Worm (Caenorhabditis elegans) whole organism, young adult: ENCODE data around the gene sec-5.
A peak's percentile ranks its signal among the peaks of the same experiment; 100 is the strongest.

Experiments used
- B0019.2 ChIP-seq: fragments of 200-800 bp; sonication (Bioruptor generic); conservative IDR thresholded peaks from 2 replicates; pipeline ENCODE4 v1.3.6; 2022; ENCODE audit warnings: missing genetic modification reagents, missing genetic modification characterization, missing compliant biosample characterization
- B0035.1 ChIP-seq: sonication (generic microtip); optimal IDR thresholded peaks from 2 replicates; lab custom pipeline; 2016; ENCODE audit warnings: missing genetic modification characterization, mild to moderate bottlenecking, missing compliant biosample characterization, missing genotype, missing genetic modification reagents
- B0261.1 ChIP-seq: sonication (generic microtip); optimal IDR thresholded peaks from 2 replicates; lab custom pipeline; 2016; ENCODE audit warnings: mild to moderate bottlenecking, missing genetic modification characterization, moderate library complexity, missing compliant biosample characterization
- C06A6.2 ChIP-seq: fragments of 200-800 bp; sonication (Bioruptor generic); conservative IDR thresholded peaks from 2 replicates; pipeline ENCODE4 v1.3.6; 2022; ENCODE audit warnings: missing genetic modification characterization, missing compliant biosample characterization
- F23B12.7 ChIP-seq: sonication (generic microtip); optimal IDR thresholded peaks from 2 replicates; lab custom pipeline; 2017; ENCODE audit warnings: missing genetic modification characterization, mild to moderate bottlenecking, missing compliant biosample characterization, antibody characterized with exemption, moderate library complexity; ENCODE audit not compliant: insufficient read depth
- F37B4.10 ChIP-seq: fragments of 200-800 bp; sonication (Bioruptor generic); IDR thresholded peaks from 2 replicates; pipeline ENCODE4 v1.3.6; 2022; ENCODE audit warnings: missing genetic modification characterization, missing compliant biosample characterization
- F49E8.2 ChIP-seq: sonication (generic microtip); optimal IDR thresholded peaks from 3 replicates; lab custom pipeline; 2017; ENCODE audit warnings: missing genetic modification characterization, mild to moderate bottlenecking, missing compliant biosample characterization, antibody characterized with exemption, moderate library complexity; ENCODE audit not compliant: insufficient read depth
- F55B11.4 ChIP-seq: sonication (generic microtip); optimal IDR thresholded peaks from 2 replicates; lab custom pipeline; 2016; ENCODE audit warnings: missing compliant biosample characterization, missing genetic modification characterization, borderline replicate concordance; ENCODE audit not compliant: insufficient read depth
- T07F8.4 ChIP-seq: sonication (generic microtip); optimal IDR thresholded peaks from 2 replicates; lab custom pipeline; 2016; ENCODE audit warnings: mild to moderate bottlenecking, missing genetic modification characterization, moderate library complexity, missing compliant biosample characterization
- Y67H2A.10 ChIP-seq: fragments of 200-800 bp; sonication (Bioruptor generic); conservative IDR thresholded peaks from 2 replicates; pipeline ENCODE4 v1.3.6; 2022; ENCODE audit warnings: missing genetic modification reagents, missing genetic modification characterization, missing compliant biosample characterization
- Y79H2A.3 ChIP-seq: fragments of 200-800 bp; sonication (Bioruptor generic); conservative IDR thresholded peaks from 2 replicates; pipeline ENCODE4 v1.3.6; 2022; ENCODE audit warnings: missing genetic modification reagents, missing genetic modification characterization, missing compliant biosample characterization
- aptf-2 ChIP-seq: fragments of 200-800 bp; sonication (Bioruptor generic); conservative IDR thresholded peaks from 2 replicates; pipeline ENCODE4 v1.3.6; 2022; ENCODE audit warnings: missing genetic modification reagents, missing genetic modification characterization, missing compliant biosample characterization
- athp-1 ChIP-seq: sonication (generic microtip); optimal IDR thresholded peaks from 2 replicates; lab custom pipeline; 2017; ENCODE audit warnings: mild to moderate bottlenecking, missing genetic modification characterization, missing compliant biosample characterization
- attf-3 ChIP-seq: fragments of 200-800 bp; sonication (Bioruptor generic); conservative IDR thresholded peaks from 2 replicates; pipeline ENCODE4 v1.3.6; 2022; ENCODE audit warnings: missing genetic modification reagents, missing genetic modification characterization, missing compliant biosample characterization
- ceh-100 ChIP-seq: fragments of 200-800 bp; sonication (Bioruptor generic); IDR thresholded peaks from 2 replicates; pipeline ENCODE4 v1.3.6; 2022; ENCODE audit warnings: missing genetic modification reagents, missing genetic modification characterization, missing compliant biosample characterization
- ceh-40 ChIP-seq: fragments of 200-800 bp; sonication (Bioruptor generic); IDR thresholded peaks from 2 replicates; pipeline ENCODE4 v1.3.6; 2022; ENCODE audit warnings: missing genetic modification characterization, missing compliant biosample characterization
- dpff-1 ChIP-seq: sonication (generic microtip); optimal IDR thresholded peaks from 2 replicates; lab custom pipeline; 2017; ENCODE audit warnings: mild to moderate bottlenecking, missing genetic modification characterization, missing compliant biosample characterization
- dpl-1 ChIP-seq: fragments of 150-350 bp; optimal IDR thresholded peaks from 2 replicates; lab custom pipeline; 2014; ENCODE audit warnings: missing biosample characterization, missing genetic modification reagents, missing genetic modification characterization
- efl-1 ChIP-seq: fragments of 150-350 bp; optimal IDR thresholded peaks from 2 replicates; lab custom pipeline; 2014; ENCODE audit warnings: missing biosample characterization, missing genetic modification reagents, missing genetic modification characterization
- ekl-4 ChIP-seq: fragments of 200-800 bp; sonication (Bioruptor generic); IDR thresholded peaks from 2 replicates; pipeline ENCODE4 v1.3.6; 2022; ENCODE audit warnings: missing genetic modification reagents, missing genetic modification characterization, missing compliant biosample characterization
- him-1 ChIP-seq: sonication (generic microtip); optimal IDR thresholded peaks from 2 replicates; lab custom pipeline; 2016; ENCODE audit warnings: missing genotype, missing genetic modification reagents, missing genetic modification characterization, missing compliant biosample characterization
- hlh-26 ChIP-seq: fragments of 200-800 bp; sonication (Bioruptor generic); conservative IDR thresholded peaks from 2 replicates; pipeline ENCODE4 v1.3.6; 2022; ENCODE audit warnings: missing genetic modification reagents, missing genetic modification characterization, missing compliant biosample characterization
- hmg-20 ChIP-seq: fragments of 200-800 bp; sonication (Bioruptor generic); IDR thresholded peaks from 2 replicates; pipeline ENCODE4 v1.3.6; 2022; ENCODE audit warnings: missing genetic modification reagents, missing genetic modification characterization, missing compliant biosample characterization
- hsf-1 ChIP-seq: fragments of 200-800 bp; sonication (Bioruptor generic); IDR thresholded peaks from 2 replicates; pipeline ENCODE4 v1.3.6; 2022; ENCODE audit warnings: missing genetic modification reagents, missing genetic modification characterization, missing compliant biosample characterization
- lag-1 ChIP-seq: fragments of 200-800 bp; sonication (Bioruptor generic); IDR thresholded peaks from 2 replicates; pipeline ENCODE4 v1.3.6; 2022; ENCODE audit warnings: missing genetic modification reagents, missing genetic modification characterization, missing compliant biosample characterization
- lin-35 ChIP-seq, 3 experiments: fragments of 150-350 bp in 2 of 3; sonication (generic microtip) in 1 of 3; optimal IDR thresholded peaks; 2 replicates each; lab custom pipeline; 2014 to 2018; ENCODE audit warnings: missing biosample characterization in 3 of 3, missing genetic modification characterization in 3 of 3, missing genetic modification reagents in 3 of 3
- lsy-27 ChIP-seq: sonication (generic microtip); optimal IDR thresholded peaks from 2 replicates; lab custom pipeline; 2017; ENCODE audit warnings: missing genetic modification characterization, mild to moderate bottlenecking, missing compliant biosample characterization, antibody characterized with exemption, missing genotype, borderline replicate concordance; ENCODE audit not compliant: insufficient read depth
- madf-10 ChIP-seq: sonication (generic microtip); optimal IDR thresholded peaks from 2 replicates; lab custom pipeline; 2016; ENCODE audit warnings: mild to moderate bottlenecking, missing genetic modification characterization, missing compliant biosample characterization
- mxl-1 ChIP-seq: sonication (generic microtip); optimal IDR thresholded peaks from 2 replicates; lab custom pipeline; 2016; ENCODE audit warnings: missing genetic modification characterization, missing compliant biosample characterization
- nhr-120 ChIP-seq: fragments of 200-800 bp; sonication (Bioruptor generic); IDR thresholded peaks from 2 replicates; pipeline ENCODE4 v1.3.6; 2022; ENCODE audit warnings: missing genetic modification characterization, missing compliant biosample characterization
- nhr-80 ChIP-seq: sonication (generic microtip); optimal IDR thresholded peaks from 2 replicates; lab custom pipeline; 2016; ENCODE audit warnings: missing genetic modification characterization, missing compliant biosample characterization
- sea-2 ChIP-seq: fragments of 200-800 bp; sonication (Bioruptor generic); IDR thresholded peaks from 2 replicates; pipeline ENCODE4 v1.3.6; 2022; ENCODE audit warnings: missing genetic modification characterization, missing compliant biosample characterization
- snpc-4 ChIP-seq, 5 experiments: fragments of 150-350 bp in 1 of 5; sonication (generic microtip) in 4 of 5; optimal IDR thresholded peaks; 2 replicates each; lab custom pipeline; 2014 to 2018; ENCODE audit warnings: missing genetic modification characterization in 5 of 5, missing biosample characterization in 3 of 5, antibody characterized with exemption in 2 of 5, mild to moderate bottlenecking in 2 of 5, missing compliant biosample characterization in 2 of 5, missing genotype in 2 of 5, moderate library complexity in 2 of 5, missing genetic modification reagents in 1 of 5
- sptf-2 ChIP-seq: fragments of 200-800 bp; sonication (Bioruptor generic); optimal IDR thresholded peaks from 2 replicates; lab custom pipeline; 2018; ENCODE audit warnings: mild to moderate bottlenecking, missing genetic modification characterization, missing compliant biosample characterization
- tbp1 ChIP-seq: fragments of 200-800 bp; sonication (Bioruptor generic); optimal IDR thresholded peaks from 2 replicates; lab custom pipeline; 2018; ENCODE audit warnings: mild to moderate bottlenecking, missing genetic modification characterization, missing compliant biosample characterization
- xnd-1 ChIP-seq: sonication (generic microtip); optimal IDR thresholded peaks from 2 replicates; lab custom pipeline; 2016; ENCODE audit warnings: missing genotype, missing genetic modification reagents, missing genetic modification characterization, missing compliant biosample characterization
- zfh-2 ChIP-seq: fragments of 200-800 bp; sonication (Bioruptor generic); conservative IDR thresholded peaks from 2 replicates; pipeline ENCODE4 v1.3.6; 2022; ENCODE audit warnings: missing genetic modification reagents, missing genetic modification characterization, missing compliant biosample characterization
- ztf-26 ChIP-seq: sonication (generic microtip); optimal IDR thresholded peaks from 2 replicates; lab custom pipeline; 2017; ENCODE audit warnings: missing genetic modification characterization, missing compliant biosample characterization

Gene sec-5

DNA sequence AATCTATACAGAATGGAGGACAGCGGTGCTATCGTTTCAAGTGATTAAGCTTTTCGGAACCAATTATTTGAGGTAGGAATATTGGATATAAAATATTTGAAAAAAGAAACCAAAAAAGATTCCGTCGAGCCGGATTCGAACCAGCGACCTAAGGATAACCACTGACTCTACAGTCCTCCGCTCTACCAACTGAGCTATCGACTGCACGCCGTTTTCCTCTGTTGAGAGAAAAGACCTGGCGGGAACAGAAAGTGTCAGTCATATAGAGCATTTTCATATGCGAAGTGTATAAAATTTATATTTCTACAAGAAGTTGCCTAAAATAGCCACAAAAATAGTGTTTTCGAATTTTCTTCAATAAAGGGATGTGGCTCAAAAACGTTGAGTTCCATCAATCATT is 34.7 kb upstream of the sec-5 start (continued):
- TF ChIP-seq lag-1 (GFP tag; lab: Robert Waterston, UW) = no peak
- TF ChIP-seq F49E8.2 (tag; lab: Kevin White, UChicago) = peak; percentile 46
- TF ChIP-seq him-1 = peak; percentile 81
- TF ChIP-seq B0019.2 = no peak
- peak; percentile 11 for TF ChIP-seq athp-1 (tag; lab: Kevin White, UChicago)
- no peak for TF ChIP-seq C06A6.2 (GFP tag; lab: Robert Waterston, UW)
- TF ChIP-seq hmg-20 (GFP tag; lab: Robert Waterston, UW) = peak; percentile 68; the same call in 1 of the 2 replicates
- TF ChIP-seq sea-2 (GFP tag; lab: Robert Waterston, UW) = no peak
- no peak for TF ChIP-seq Y67H2A.10 (GFP tag; lab: Robert Waterston, UW)
- no peak for TF ChIP-seq efl-1
- TF ChIP-seq hsf-1 (GFP tag; lab: Robert Waterston, UW) = no peak; the same call in 1 of the 2 replicates
- TF ChIP-seq sptf-2 = no peak
- peak; percentile 3 for TF ChIP-seq T07F8.4 (tag; lab: Kevin White, UChicago)
- TF ChIP-seq xnd-1 (tag; lab: Kevin White, UChicago) = peak; percentile 49
- TF ChIP-seq mxl-1 = peak; percentile 16
- TF ChIP-seq snpc-4 (GFP tag; optimal IDR thresholded peaks at IDR 0.05; lab: Kevin White, UChicago) = peak; percentile 90
- TF ChIP-seq snpc-4 (tag; optimal IDR thresholded peaks at IDR 0.05; lab: Kevin White, UChicago) = peak; percentile 95 to 97 (median 96)
- no peak for TF ChIP-seq F55B11.4 (tag; lab: Kevin White, UChicago)

DNA sequence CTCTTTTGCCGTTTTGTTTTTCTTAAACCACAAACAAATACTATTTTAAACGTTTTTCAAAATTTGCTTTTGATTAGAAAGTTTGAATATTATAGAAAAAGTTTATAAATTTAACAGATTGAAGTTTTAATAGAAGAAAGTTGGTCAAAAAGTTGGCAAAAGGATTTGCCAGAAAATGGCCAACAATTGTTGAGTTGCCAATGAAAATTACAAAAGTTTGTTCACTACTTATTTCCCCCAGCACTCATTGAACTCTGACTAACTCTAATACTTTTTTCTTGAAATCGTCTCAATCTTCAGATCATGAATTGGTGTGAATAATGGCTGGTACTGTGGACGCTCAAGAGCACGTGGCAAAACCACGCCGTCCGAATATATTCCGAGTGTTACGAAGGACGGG is 33.1 kb upstream of the sec-5 start, which contains the start of gene ZK1067.4:
Gene ZK1067.4 (plus strand): TSS at position 301 of the 400 bp plus-strand sequence.
- no peak for TF ChIP-seq B0035.1 (tag; lab: Kevin White, UChicago)
- no peak for TF ChIP-seq ceh-100 (GFP tag; lab: Robert Waterston, UW)
- no peak for TF ChIP-seq hlh-26
- TF ChIP-seq madf-10 (tag; lab: Kevin White, UChicago) = no peak
- TF ChIP-seq ekl-4 (GFP tag; lab: Robert Waterston, UW) = no peak
- TF ChIP-seq dpl-1 = no peak
- TF ChIP-seq sptf-2 = no peak
- TF ChIP-seq nhr-120 = no peak
- no peak for TF ChIP-seq T07F8.4 (tag; lab: Kevin White, UChicago)
- no peak for TF ChIP-seq F37B4.10 (GFP tag; lab: Robert Waterston, UW)
- no peak for TF ChIP-seq zfh-2 (GFP tag; lab: Robert Waterston, UW)
- TF ChIP-seq dpff-1 (tag; lab: Kevin White, UChicago) = no peak
- no peak for TF ChIP-seq nhr-80
- TF ChIP-seq tbp1 (GFP tag; lab: Kevin White, UChicago) = no peak
- no peak for TF ChIP-seq ztf-26 (tag; lab: Kevin White, UChicago)
- TF ChIP-seq C06A6.2 (GFP tag; lab: Robert Waterston, UW) = no peak
- TF ChIP-seq F23B12.7 (tag; lab: Kevin White, UChicago) = no peak
- TF ChIP-seq, all 124 proteins: peak for 0

DNA sequence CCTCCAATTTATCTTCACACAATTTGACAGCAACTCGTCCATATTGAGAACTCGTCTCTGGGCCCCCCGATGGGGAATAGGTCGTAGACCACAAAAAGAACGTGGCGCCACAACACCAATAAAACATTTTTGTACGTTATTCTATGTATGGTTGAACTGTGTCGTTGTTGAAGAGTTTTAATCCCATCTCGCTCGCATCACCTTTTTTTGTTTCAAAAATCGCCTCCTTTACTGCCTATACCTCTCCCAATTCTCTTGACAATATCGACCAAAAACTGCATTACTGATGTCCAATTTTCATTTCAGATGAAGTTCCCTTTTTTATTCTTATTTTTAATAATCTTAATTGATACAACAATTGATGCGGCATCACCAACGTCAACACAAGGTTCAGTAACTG is 20.3 kb upstream of the sec-5 start, which contains the start of gene let-23:
Gene let-23 (plus strand): TSS at position 301 of the 400 bp plus-strand sequence.
- TF ChIP-seq lin-35 (GFP tag; optimal IDR thresholded peaks at IDR 0.05; lab: Kevin White, UChicago) (no peak), lsy-27 (tag; lab: Kevin White, UChicago) (no peak), ceh-40 (no peak), lag-1 (GFP tag; lab: Robert Waterston, UW) (no peak), attf-3 (GFP tag; lab: Robert Waterston, UW) (no peak), aptf-2 (no peak), Y79H2A.3 (GFP tag; lab: Robert Waterston, UW) (no peak), F49E8.2 (tag; lab: Kevin White, UChicago) (no peak), B0261.1 (tag; lab: Kevin White, UChicago) (no peak)
